Fruit fly (Drosophila melanogaster) whole organism, prepupa: ENCODE data around the gene CG33795.

ENCODE experiments used
- Blimp-1 ChIP-seq: fragments of 200-800 bp; sonication (Bioruptor generic); optimal IDR thresholded peaks from 3 replicates; lab custom pipeline; 2017; ENCODE audit warnings: missing biosample characterization, missing genetic modification characterization, mild to moderate bottlenecking, moderate library complexity, missing genetic modification reagents
- CG10631 ChIP-seq: fragments of 200-800 bp; sonication (Bioruptor generic); optimal IDR thresholded peaks from 2 replicates; lab custom pipeline; 2016; ENCODE audit warnings: missing biosample characterization, missing genetic modification characterization
- CG10669 ChIP-seq: fragments of 200-800 bp; sonication (Bioruptor generic); optimal IDR thresholded peaks from 3 replicates; lab custom pipeline; 2018; ENCODE audit warnings: missing biosample characterization, mild to moderate bottlenecking, missing genetic modification characterization, moderate library complexity
- CG11294 ChIP-seq: fragments of 200-800 bp; sonication (Bioruptor generic); IDR thresholded peaks from 2 replicates; pipeline ENCODE4 v1.3.6; 2022; ENCODE audit warnings: missing biosample characterization, missing genetic modification characterization
- CG11902 ChIP-seq: fragments of 200-800 bp; sonication (Bioruptor generic); optimal IDR thresholded peaks from 3 replicates; lab custom pipeline; 2016; ENCODE audit warnings: missing biosample characterization, missing genetic modification characterization
- CG16779 ChIP-seq: fragments of 200-800 bp; sonication (Bioruptor generic); optimal IDR thresholded peaks from 3 replicates; lab custom pipeline; 2017; ENCODE audit warnings: missing biosample characterization, mild to moderate bottlenecking, missing genetic modification characterization
- CG3032 ChIP-seq: fragments of 200-800 bp; optimal IDR thresholded peaks from 2 replicates; lab custom pipeline; 2019; ENCODE audit warnings: missing biosample characterization, mild to moderate bottlenecking, missing genetic modification characterization, moderate library complexity
- CG31627 ChIP-seq: fragments of 200-800 bp; sonication (Bioruptor generic); optimal IDR thresholded peaks from 3 replicates; lab custom pipeline; 2016; ENCODE audit warnings: missing biosample characterization, missing genetic modification characterization
- CG32006 ChIP-seq: fragments of 200-800 bp; sonication (Bioruptor generic); optimal IDR thresholded peaks from 3 replicates; lab custom pipeline; 2017; ENCODE audit warnings: missing biosample characterization, mild to moderate bottlenecking, missing genetic modification characterization
- CG34406 ChIP-seq: fragments of 200-800 bp; sonication (Bioruptor generic); optimal IDR thresholded peaks from 3 replicates; lab custom pipeline; 2016; ENCODE audit warnings: missing biosample characterization, missing genetic modification characterization
- CG3919 ChIP-seq: fragments of 200-800 bp; sonication (Bioruptor generic); optimal IDR thresholded peaks from 3 replicates; lab custom pipeline; 2016; ENCODE audit warnings: missing biosample characterization, missing genetic modification characterization
- CG4318 ChIP-seq: fragments of 200-800 bp; sonication (Bioruptor generic); optimal IDR thresholded peaks from 3 replicates; lab custom pipeline; 2017; ENCODE audit warnings: missing biosample characterization, mild to moderate bottlenecking, missing genetic modification characterization
- CG6163 ChIP-seq: fragments of 200-800 bp; sonication (Bioruptor generic); IDR thresholded peaks from 3 replicates; pipeline ENCODE4 v1.3.6; 2022; ENCODE audit warnings: missing biosample characterization, missing genetic modification characterization
- CG6854 ChIP-seq: fragments of 200-800 bp; sonication (Bioruptor generic); optimal IDR thresholded peaks from 2 replicates; lab custom pipeline; 2017; ENCODE audit warnings: missing biosample characterization, mild to moderate bottlenecking, missing genetic modification characterization
- CG7368 ChIP-seq: fragments of 200-800 bp; sonication (Bioruptor generic); optimal IDR thresholded peaks from 3 replicates; lab custom pipeline; 2016; ENCODE audit warnings: missing biosample characterization, missing genetic modification characterization
- CG8119 ChIP-seq: fragments of 200-800 bp; sonication (Bioruptor generic); IDR thresholded peaks from 3 replicates; pipeline ENCODE4 v1.3.6; 2022; ENCODE audit warnings: missing biosample characterization, missing genetic modification characterization
- CG8319 ChIP-seq: fragments of 200-800 bp; sonication (Bioruptor generic); optimal IDR thresholded peaks from 3 replicates; lab custom pipeline; 2016; ENCODE audit warnings: missing biosample characterization, missing genetic modification characterization
- CG8632 ChIP-seq: fragments of 200-800 bp; sonication (Bioruptor generic); optimal IDR thresholded peaks from 3 replicates; lab custom pipeline; 2016; ENCODE audit warnings: missing biosample characterization, missing genetic modification characterization
- Eip75B ChIP-seq: fragments of 200-800 bp; sonication (Bioruptor generic); optimal IDR thresholded peaks from 3 replicates; lab custom pipeline; 2016; ENCODE audit warnings: missing biosample characterization, missing genetic modification characterization
- Eip78C ChIP-seq: fragments of 200-800 bp; sonication (Bioruptor generic); peaks from one replicate; lab custom pipeline; 2016; ENCODE audit warnings: missing biosample characterization, missing genetic modification characterization
- Ets21C ChIP-seq: fragments of 200-800 bp; sonication (Bioruptor generic); optimal IDR thresholded peaks from 3 replicates; lab custom pipeline; 2016; ENCODE audit warnings: missing biosample characterization, missing genetic modification characterization
- Ets96B ChIP-seq: fragments of 200-800 bp; optimal IDR thresholded peaks from 2 replicates; lab custom pipeline; 2019; ENCODE audit warnings: missing biosample characterization, mild to moderate bottlenecking, missing genetic modification characterization, moderate library complexity
- Gug ChIP-seq: fragments of 200-800 bp; sonication (Bioruptor generic); IDR thresholded peaks from 2 replicates; pipeline ENCODE4 v1.3.6; 2022; ENCODE audit warnings: missing biosample characterization, missing genetic modification characterization
- Hr38 ChIP-seq: sonication (Bioruptor generic); optimal IDR thresholded peaks from 2 replicates; lab custom pipeline; 2016; ENCODE audit warnings: missing biosample characterization, missing genetic modification characterization
- Hr39 ChIP-seq: fragments of 200-800 bp; sonication (Bioruptor generic); optimal IDR thresholded peaks from 2 replicates; lab custom pipeline; 2016; ENCODE audit warnings: missing biosample characterization, missing genetic modification characterization
- OdsH ChIP-seq: fragments of 200-800 bp; sonication (Bioruptor generic); optimal IDR thresholded peaks from 3 replicates; lab custom pipeline; 2016; ENCODE audit warnings: missing biosample characterization, missing genetic modification characterization
- Smox ChIP-seq: fragments of 200-800 bp; sonication (Bioruptor generic); optimal IDR thresholded peaks from 3 replicates; lab custom pipeline; 2016; ENCODE audit warnings: missing biosample characterization, missing genetic modification characterization
- Sox102F ChIP-seq: fragments of 200-800 bp; sonication (Bioruptor generic); optimal IDR thresholded peaks from 2 replicates; lab custom pipeline; 2016; ENCODE audit warnings: missing biosample characterization, mild to moderate bottlenecking, missing genetic modification characterization
- Sox14 ChIP-seq: fragments of 200-800 bp; sonication (Bioruptor generic); optimal IDR thresholded peaks from 3 replicates; lab custom pipeline; 2016; ENCODE audit warnings: missing biosample characterization, missing genetic modification characterization
- Sox15 ChIP-seq: fragments of 200-800 bp; sonication (Bioruptor generic); optimal IDR thresholded peaks from 3 replicates; lab custom pipeline; 2016; ENCODE audit warnings: missing biosample characterization, missing genetic modification characterization
- acj6 ChIP-seq: fragments of 200-800 bp; sonication (Bioruptor generic); optimal IDR thresholded peaks from 3 replicates; lab custom pipeline; 2016; ENCODE audit warnings: missing biosample characterization, missing genetic modification characterization
- cyc ChIP-seq: fragments of 200-800 bp; sonication (Bioruptor generic); optimal IDR thresholded peaks from 3 replicates; lab custom pipeline; 2016; ENCODE audit warnings: missing biosample characterization, missing genetic modification characterization
- dac ChIP-seq: fragments of 200-800 bp; sonication (Bioruptor generic); optimal IDR thresholded peaks from 2 replicates; lab custom pipeline; 2017; ENCODE audit warnings: missing biosample characterization, mild to moderate bottlenecking, missing genetic modification characterization
- dsx ChIP-seq: fragments of 200-800 bp; optimal IDR thresholded peaks from 3 replicates; lab custom pipeline; 2019; ENCODE audit warnings: missing biosample characterization, mild to moderate bottlenecking, missing genetic modification characterization, moderate library complexity; ENCODE audit not compliant: poor library complexity, severe bottlenecking
- esn ChIP-seq: fragments of 200-800 bp; sonication (Bioruptor generic); optimal IDR thresholded peaks from 2 replicates; lab custom pipeline; 2016; ENCODE audit warnings: missing biosample characterization, mild to moderate bottlenecking, missing genetic modification characterization, moderate library complexity
- fd59A ChIP-seq: fragments of 200-800 bp; sonication (Bioruptor generic); optimal IDR thresholded peaks from 2 replicates; lab custom pipeline; 2017; ENCODE audit warnings: missing biosample characterization, mild to moderate bottlenecking, missing genetic modification characterization, missing genetic modification reagents
- fd85E ChIP-seq: fragments of 200-800 bp; sonication (Bioruptor generic); optimal IDR thresholded peaks from 3 replicates; lab custom pipeline; 2016; ENCODE audit warnings: missing biosample characterization, missing genetic modification characterization
- fkh ChIP-seq: fragments of 200-800 bp; sonication (Bioruptor generic); optimal IDR thresholded peaks from 3 replicates; lab custom pipeline; 2017; ENCODE audit warnings: missing biosample characterization, mild to moderate bottlenecking, missing genetic modification characterization, moderate library complexity
- lz ChIP-seq: fragments of 200-800 bp; sonication (Bioruptor generic); optimal IDR thresholded peaks from 3 replicates; lab custom pipeline; 2016; ENCODE audit warnings: missing biosample characterization, missing genetic modification characterization
- pdm3 ChIP-seq: fragments of 200-800 bp; sonication (Bioruptor generic); optimal IDR thresholded peaks from 3 replicates; lab custom pipeline; 2016; ENCODE audit warnings: missing biosample characterization, missing genetic modification characterization
- spab ChIP-seq: fragments of 200-800 bp; sonication (Bioruptor generic); optimal IDR thresholded peaks from 2 replicates; lab custom pipeline; 2017; ENCODE audit warnings: missing biosample characterization, mild to moderate bottlenecking, missing genetic modification characterization, missing genetic modification reagents
- ss ChIP-seq, 2 experiments: fragments of 200-800 bp; sonication (Bioruptor generic); optimal IDR thresholded peaks; 2 replicates in 1 of 2; 3 replicates in 1 of 2; lab custom pipeline; 2017 to 2018; ENCODE audit warnings: mild to moderate bottlenecking in 2 of 2, missing biosample characterization in 2 of 2, missing genetic modification characterization in 2 of 2, moderate library complexity in 1 of 2
- svp ChIP-seq: fragments of 200-800 bp; sonication (Bioruptor generic); peaks from one replicate; lab custom pipeline; 2016; ENCODE audit warnings: missing biosample characterization, missing genetic modification characterization
- topi ChIP-seq: fragments of 200-800 bp; sonication (Bioruptor generic); optimal IDR thresholded peaks from 3 replicates; lab custom pipeline; 2016; ENCODE audit warnings: missing biosample characterization, missing genetic modification characterization

CG33795 gene

DNA sequence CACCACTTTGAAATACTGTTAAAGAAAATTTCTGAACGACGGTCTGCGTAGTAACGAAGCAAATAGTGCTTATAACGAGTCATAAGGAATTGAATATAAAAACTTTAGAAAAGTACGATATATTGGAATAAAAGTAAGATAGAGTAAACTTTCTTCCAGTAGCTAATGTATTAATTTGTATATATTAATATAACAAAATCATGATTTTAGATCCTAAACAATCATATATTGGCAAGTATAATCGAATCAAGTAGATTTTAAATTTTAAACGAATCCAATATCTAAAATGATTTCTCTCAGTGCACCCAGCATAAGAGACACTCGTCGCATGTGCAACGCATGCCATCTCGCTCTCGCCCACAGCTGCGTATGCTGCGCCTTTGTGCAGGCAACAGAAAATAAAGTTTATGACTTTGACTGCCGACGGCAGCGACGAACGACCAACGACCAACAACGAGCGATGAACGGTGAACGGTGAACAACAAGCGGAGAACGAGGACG is 10.2 kb upstream of the CG33795 start (continued):
- TF ChIP-seq topi (GFP tag; lab: Kevin White, UChicago): peak; percentile 71
- TF ChIP-seq CG7368 (GFP tag; lab: Kevin White, UChicago): peak; percentile 84
- peak; percentile 97 for TF ChIP-seq Eip78C (GFP tag; lab: Kevin White, UChicago)
- TF ChIP-seq Smox (GFP tag; lab: Kevin White, UChicago): peak; percentile 52
- no peak; the same call in 1 of the 2 replicates for TF ChIP-seq CG11294 (GFP tag; lab: Robert Waterston, UW)
- TF ChIP-seq CG8319: peak; percentile 86
- peak; percentile 64 for TF ChIP-seq CG11902 (GFP tag; lab: Kevin White, UChicago)
- peak; percentile 45 for TF ChIP-seq CG31627 (GFP tag; lab: Kevin White, UChicago)
- TF ChIP-seq CG6163 (GFP tag; lab: Robert Waterston, UW): peak; percentile 83
- TF ChIP-seq dac (GFP tag; lab: Kevin White, UChicago): no peak
- peak; percentile 72 for TF ChIP-seq CG3032 (tag; lab: Kevin White, UChicago)
- TF ChIP-seq CG8119 (GFP tag; lab: Robert Waterston, UW): peak; percentile 83
- peak; percentile 42 for TF ChIP-seq fd59A
- peak; percentile 72 for TF ChIP-seq OdsH (GFP tag; lab: Kevin White, UChicago)

DNA sequence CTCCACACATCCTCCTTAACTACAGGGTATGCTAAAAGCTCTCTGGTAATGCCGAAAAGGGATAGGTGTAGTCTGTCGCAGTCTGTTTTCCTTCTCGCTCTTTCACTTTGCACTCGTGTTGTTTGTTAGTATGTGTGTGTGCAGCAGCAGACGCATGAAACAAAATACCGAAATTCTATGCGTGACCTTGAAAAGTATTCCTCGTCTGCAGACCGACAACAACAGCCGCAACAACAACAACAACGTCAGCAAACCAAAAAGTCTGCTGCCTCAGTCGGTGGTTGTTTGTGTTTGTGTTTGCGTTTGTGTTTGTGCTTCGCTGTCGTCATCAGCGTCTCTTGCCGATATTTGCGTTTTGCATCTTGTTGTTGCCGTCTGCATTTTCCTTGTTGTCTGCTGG is 7.3 kb upstream of the CG33795 start:
- TF ChIP-seq Hr39 (GFP tag; lab: Kevin White, UChicago) (peak; percentile 29), svp (GFP tag; lab: Kevin White, UChicago) (peak; percentile 76), CG6854 (GFP tag; lab: Kevin White, UChicago) (peak; percentile 19), fkh (GFP tag; lab: Kevin White, UChicago) (peak; percentile 55), CG6163 (GFP tag; lab: Robert Waterston, UW) (peak; percentile 56), ss (GFP tag; optimal IDR thresholded peaks at IDR 0.05; lab: Kevin White, UChicago) (peak; percentile 26 to 50), Blimp-1 (GFP tag; lab: Kevin White, UChicago) (no peak), cyc (GFP tag; lab: Kevin White, UChicago) (no peak), CG34406 (GFP tag; lab: Kevin White, UChicago) (no peak), OdsH (GFP tag; lab: Kevin White, UChicago) (no peak), dsx (GFP tag; lab: Kevin White, UChicago) (peak; percentile 62)
- TF ChIP-seq, all 60 proteins: peak for 7

DNA sequence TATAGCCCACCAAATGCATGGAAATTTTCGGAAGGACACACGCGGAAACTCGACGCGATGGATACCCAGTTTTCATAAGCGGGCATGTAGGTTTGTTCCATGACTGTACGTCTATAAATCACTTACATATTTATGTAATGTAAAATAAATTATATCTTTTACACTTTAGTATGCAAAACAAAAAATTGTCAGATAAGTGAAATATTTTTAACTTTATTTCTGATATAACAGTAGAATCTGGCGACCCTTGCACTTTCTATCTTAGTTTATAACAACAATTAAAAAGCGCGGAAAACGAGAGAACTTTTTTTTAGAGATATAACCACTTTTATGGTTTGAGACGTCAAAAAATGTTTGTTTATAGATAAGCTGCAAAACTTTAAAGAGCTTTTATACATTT is 6.6 kb upstream of the CG33795 start:
- TF ChIP-seq CG7368 (GFP tag; lab: Kevin White, UChicago) (no peak), Ets21C (GFP tag; lab: Kevin White, UChicago) (no peak), svp (GFP tag; lab: Kevin White, UChicago) (no peak), CG11902 (GFP tag; lab: Kevin White, UChicago) (no peak), ss (GFP tag; optimal IDR thresholded peaks at IDR 0.05; lab: Kevin White, UChicago) (no peak), Sox102F (GFP tag; lab: Kevin White, UChicago) (no peak)

DNA sequence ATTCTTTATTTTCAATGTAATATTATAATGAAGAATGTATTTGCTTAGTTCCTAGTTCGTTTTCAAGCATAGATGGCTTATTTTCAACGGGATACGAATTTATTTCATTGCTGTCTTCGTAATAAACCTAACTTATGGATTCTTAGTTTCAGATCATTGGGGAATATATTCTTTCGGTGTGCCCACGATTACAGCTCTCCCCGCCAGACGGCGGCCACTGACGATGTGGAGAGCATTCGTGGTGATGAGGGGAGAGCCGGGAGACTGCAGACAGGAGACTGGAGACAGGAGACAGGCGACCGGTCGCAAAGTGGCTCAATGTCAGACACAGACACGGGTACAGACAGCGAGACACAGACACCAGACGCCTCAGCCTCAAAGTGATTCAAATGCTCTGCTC is 6.1 kb upstream of the CG33795 start:
- TF ChIP-seq CG4318 (GFP tag; lab: Kevin White, UChicago): no peak
- TF ChIP-seq Hr39 (GFP tag; lab: Kevin White, UChicago): no peak
- no peak for TF ChIP-seq cyc (GFP tag; lab: Kevin White, UChicago)
- TF ChIP-seq pdm3 (GFP tag; lab: Kevin White, UChicago): no peak
- peak; percentile 12 for TF ChIP-seq CG8632 (GFP tag; lab: Kevin White, UChicago)
- peak; percentile 23 for TF ChIP-seq Sox102F (GFP tag; lab: Kevin White, UChicago)
- no peak for TF ChIP-seq CG8319
- peak; percentile 22 for TF ChIP-seq Blimp-1 (GFP tag; lab: Kevin White, UChicago)
- no peak for TF ChIP-seq CG3919 (GFP tag; lab: Kevin White, UChicago)
- TF ChIP-seq CG10631 (GFP tag; lab: Kevin White, UChicago): peak; percentile 24
- TF ChIP-seq fd85E (GFP tag; lab: Kevin White, UChicago): no peak
- no peak for TF ChIP-seq Gug
- TF ChIP-seq Sox15 (GFP tag; lab: Kevin White, UChicago): no peak
- TF ChIP-seq Sox14 (GFP tag; lab: Kevin White, UChicago): no peak
- TF ChIP-seq CG8119 (GFP tag; lab: Robert Waterston, UW): no peak
- TF ChIP-seq Hr38: no peak
- TF ChIP-seq Ets96B (tag; lab: Kevin White, UChicago): peak; percentile 6
- TF ChIP-seq CG3032 (tag; lab: Kevin White, UChicago): peak; percentile 30
- no peak for TF ChIP-seq CG32006 (GFP tag; lab: Kevin White, UChicago)
- peak; percentile 43 for TF ChIP-seq CG10669
- no peak for TF ChIP-seq lz
- no peak for TF ChIP-seq CG16779 (tag; lab: Kevin White, UChicago)
- peak; percentile 14 for TF ChIP-seq spab (GFP tag; lab: Kevin White, UChicago)
- no peak for TF ChIP-seq esn (GFP tag; lab: Kevin White, UChicago)
- TF ChIP-seq dsx (GFP tag; lab: Kevin White, UChicago): peak; percentile 10
- TF ChIP-seq Eip75B (GFP tag; lab: Kevin White, UChicago): peak; percentile 4
- no peak for TF ChIP-seq CG11294 (GFP tag; lab: Robert Waterston, UW)
- TF ChIP-seq acj6 (GFP tag; lab: Kevin White, UChicago): no peak
